Worm (Caenorhabditis elegans) whole organism, mixed stage, embryonic: Measurements from ENCODE around the gene srab-8.

Experiments
- lin-13 ChIP-seq: fragments of 150-350 bp; optimal IDR thresholded peaks from 2 replicates; lab custom pipeline; 2014; ENCODE audit warnings: missing biosample characterization, missing genetic modification characterization
- lsy-2 ChIP-seq: fragments of 150-350 bp; optimal IDR thresholded peaks from 2 replicates; lab custom pipeline; 2014; ENCODE audit warnings: missing biosample characterization, missing genetic modification characterization
- snpc-4 ChIP-seq: fragments of 150-350 bp; optimal IDR thresholded peaks from 2 replicates; lab custom pipeline; 2014; ENCODE audit warnings: missing biosample characterization, missing genetic modification characterization

- TF ChIP-seq lsy-2 (tag; lab: Kevin White, UChicago) = no peak
- TF ChIP-seq lin-13 = no peak
- no peak for TF ChIP-seq snpc-4 (tag; lab: Kevin White, UChicago)
These were observed 24.1 kb downstream of the srab-8 start, which contains the start of gene K08D9.4 for ce11 chrV:3200323-3200722.
